Fruit fly (Drosophila melanogaster): ENCODE results near the gene SH3PX1.
A peak's percentile ranks its signal among the peaks of the same experiment; 100 is the strongest.

The SH3PX1 gene

DNA sequence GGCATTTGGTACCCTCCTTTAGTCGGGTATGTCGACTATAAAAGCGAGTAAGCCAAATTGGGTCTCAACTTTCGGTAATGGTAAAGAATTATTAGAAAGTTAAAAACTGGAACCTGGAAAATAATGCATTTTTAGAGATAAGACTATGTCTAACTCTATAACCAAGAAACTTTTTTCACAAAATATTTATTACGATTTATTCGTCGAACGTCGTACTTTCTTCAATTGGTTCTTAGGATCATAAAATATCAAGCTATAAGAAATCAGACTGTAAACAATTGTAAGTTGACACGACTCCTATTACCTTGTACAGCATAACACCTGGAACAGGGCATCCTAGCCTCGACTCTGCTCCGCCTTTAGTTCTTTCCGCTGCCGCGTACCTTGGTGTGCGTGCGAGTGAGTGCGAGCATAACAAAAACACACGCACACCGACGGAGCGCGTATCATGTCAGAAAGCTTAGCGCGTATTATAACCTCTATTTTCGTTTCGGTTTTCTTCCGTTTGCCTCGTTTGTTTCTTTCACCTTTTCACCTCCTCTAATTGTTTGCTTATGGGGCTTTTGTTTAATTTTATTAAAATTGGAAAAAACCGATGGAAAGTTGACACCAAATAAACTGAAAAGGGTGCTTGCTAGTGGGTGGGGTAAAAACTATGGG, 20.6 kb downstream of the SH3PX1 start (continued):
- TF ChIP-seq CG8319 (GFP tag; optimal IDR thresholded peaks at IDR 0.05) = peak; percentile 90
- peak; percentile 78 for TF ChIP-seq CG1621 (tag; optimal IDR thresholded peaks at IDR 0.05)
- peak; percentile 86 for TF ChIP-seq CG8119 (GFP tag; IDR thresholded peaks at IDR 0.05)
- TF ChIP-seq fkh (GFP tag; optimal IDR thresholded peaks at IDR 0.05) = peak; percentile 78
- peak; percentile 95 for TF ChIP-seq Sox15 (GFP tag; optimal IDR thresholded peaks at IDR 0.05)
- TF ChIP-seq CG34406 (GFP tag; optimal IDR thresholded peaks at IDR 0.05) = peak; percentile 94
- peak; percentile 96 for TF ChIP-seq OdsH (GFP tag; optimal IDR thresholded peaks at IDR 0.05)
- peak; percentile 92 for TF ChIP-seq dac (GFP tag; optimal IDR thresholded peaks at IDR 0.05)
- TF ChIP-seq pdm3 (GFP tag; optimal IDR thresholded peaks at IDR 0.05) = peak; percentile 96
- peak; percentile 97 for TF ChIP-seq Eip75B (GFP tag; optimal IDR thresholded peaks at IDR 0.05)
- peak; percentile 97 for TF ChIP-seq topi (GFP tag; optimal IDR thresholded peaks at IDR 0.05)
- peak; percentile 91 for TF ChIP-seq Lpt (GFP tag; optimal IDR thresholded peaks at IDR 0.05)
- TF ChIP-seq CG6808 (GFP tag; optimal IDR thresholded peaks at IDR 0.05) = peak; percentile 95
- peak; percentile 90 for TF ChIP-seq CG10669 (GFP tag; optimal IDR thresholded peaks at IDR 0.05)
- peak; percentile 92 for TF ChIP-seq CG11762 (GFP tag; optimal IDR thresholded peaks at IDR 0.05; ENCODE audit: insufficient read depth)
- TF ChIP-seq Hr4 (GFP tag; optimal IDR thresholded peaks at IDR 0.05) = peak; percentile 96
- peak; percentile 81 for TF ChIP-seq CG11294 (GFP tag; IDR thresholded peaks at IDR 0.05)
- peak; percentile 97 for TF ChIP-seq lz (GFP tag; optimal IDR thresholded peaks at IDR 0.05)
- TF ChIP-seq Ets21C (GFP tag; optimal IDR thresholded peaks at IDR 0.05) = peak; percentile 95
- TF ChIP-seq CG6792 (GFP tag; optimal IDR thresholded peaks at IDR 0.05) = peak; percentile 96
- TF ChIP-seq CG31627 (GFP tag; optimal IDR thresholded peaks at IDR 0.05) = peak; percentile 96
- TF ChIP-seq CG9139 (GFP tag; optimal IDR thresholded peaks at IDR 0.05) = peak; percentile 83

- peak; percentile 46 for TF ChIP-seq dsx (GFP tag; optimal IDR thresholded peaks at IDR 0.05; ENCODE audit: poor library complexity, severe bottlenecking)
- peak; percentile 84 for TF ChIP-seq svp (GFP tag)
- TF ChIP-seq Ets21C (GFP tag; optimal IDR thresholded peaks at IDR 0.05) = no peak
- TF ChIP-seq fkh (GFP tag; optimal IDR thresholded peaks at IDR 0.05) = peak; percentile 84
- TF ChIP-seq CG6163 (GFP tag; IDR thresholded peaks at IDR 0.05) = peak; percentile 7; the same call in 1 of the 3 replicates
- TF ChIP-seq achi (GFP tag; optimal IDR thresholded peaks at IDR 0.05) = no peak
- no peak for TF ChIP-seq Ets96B (tag; optimal IDR thresholded peaks at IDR 0.05)
- TF ChIP-seq CG11762 (GFP tag; optimal IDR thresholded peaks at IDR 0.05; ENCODE audit: insufficient read depth) = no peak
- TF ChIP-seq CG31627 (GFP tag; optimal IDR thresholded peaks at IDR 0.05) = no peak
These were observed 21.3 kb downstream of the SH3PX1 start for dm6 chr3L:9692234-9692891.

dm6 chr3L:9691476-9691826, 22.2 kb downstream of the SH3PX1 start:
- no peak for TF ChIP-seq fd59A (GFP tag; optimal IDR thresholded peaks at IDR 0.05)
- TF ChIP-seq Gug (GFP tag; IDR thresholded peaks at IDR 0.05) = no peak
- TF ChIP-seq Hr4 (GFP tag; optimal IDR thresholded peaks at IDR 0.05) = no peak
- TF ChIP-seq CG6163 (GFP tag; IDR thresholded peaks at IDR 0.05) = no peak
- no peak for TF ChIP-seq CG11902 (GFP tag; optimal IDR thresholded peaks at IDR 0.05)
- TF ChIP-seq Eip78C (GFP tag) = no peak
- TF ChIP-seq CG7368 (GFP tag; optimal IDR thresholded peaks at IDR 0.05) = no peak
- no peak for TF ChIP-seq Ets96B (tag; optimal IDR thresholded peaks at IDR 0.05)
- TF ChIP-seq esn (GFP tag; optimal IDR thresholded peaks at IDR 0.05) = no peak
- no peak for TF ChIP-seq vri (GFP tag; optimal IDR thresholded peaks at IDR 0.05)
- no peak for TF ChIP-seq topi (GFP tag; optimal IDR thresholded peaks at IDR 0.05)
